Fruit fly (Drosophila melanogaster): ENCODE measurements around the gene CG12170.

CG12170 gene

dm6 chr3R:5654692-5655181, 17.7 kb downstream of the CG12170 start, which contains the start of the genes elm and MED27:
Gene elm, minus strand, starts transcription at chr3R:5654861.
Gene MED27, plus strand, starts transcription at chr3R:5655139.
- TF ChIP-seq salr (GFP tag; optimal IDR thresholded peaks at IDR 0.05) (peak; percentile 66 to 79), fd85E (GFP tag; optimal IDR thresholded peaks at IDR 0.05) (no peak), CG16779 (tag; optimal IDR thresholded peaks at IDR 0.05) (no peak), CG15336 (GFP tag; IDR thresholded peaks at IDR 0.05) (peak; percentile 74), achi (GFP tag; optimal IDR thresholded peaks at IDR 0.05) (peak; percentile 89), net (GFP tag; optimal IDR thresholded peaks at IDR 0.05) (peak; percentile 83), CG7368 (GFP tag; optimal IDR thresholded peaks at IDR 0.05) (peak; percentile 71), CG6276 (GFP tag; optimal IDR thresholded peaks at IDR 0.05) (no peak), vri (GFP tag; optimal IDR thresholded peaks at IDR 0.05) (peak; percentile 85), Met (GFP tag; optimal IDR thresholded peaks at IDR 0.05) (peak; percentile 92), Hr38 (GFP tag; optimal IDR thresholded peaks at IDR 0.05) (peak; percentile 44), CG11762 (GFP tag; optimal IDR thresholded peaks at IDR 0.05; ENCODE audit: insufficient read depth) (peak; percentile 81), CG8632 (GFP tag; optimal IDR thresholded peaks at IDR 0.05) (peak; percentile 83), Sox102F (GFP tag; optimal IDR thresholded peaks at IDR 0.05) (peak; percentile 88), svp (GFP tag) (peak; percentile 98), acj6 (GFP tag; optimal IDR thresholded peaks at IDR 0.05) (peak; percentile 94), Eip75B (GFP tag; optimal IDR thresholded peaks at IDR 0.05) (peak; percentile 89), Gug (GFP tag; IDR thresholded peaks at IDR 0.05) (peak; percentile 88), dac (GFP tag; optimal IDR thresholded peaks at IDR 0.05) (peak; percentile 64), CG32006 (GFP tag; optimal IDR thresholded peaks at IDR 0.05) (peak; percentile 88), CG11294 (GFP tag; IDR thresholded peaks at IDR 0.05) (peak; percentile 67; the same call in 1 of the 2 replicates), CG4318 (GFP tag; optimal IDR thresholded peaks at IDR 0.05) (no peak), CG3919 (GFP tag; optimal IDR thresholded peaks at IDR 0.05) (peak; percentile 91), dsx (GFP tag; optimal IDR thresholded peaks at IDR 0.05; ENCODE audit: poor library complexity, severe bottlenecking) (peak; percentile 88), esn (GFP tag; optimal IDR thresholded peaks at IDR 0.05) (peak; percentile 94), Eip93F (GFP tag; optimal IDR thresholded peaks at IDR 0.05) (peak; percentile 76), Ets96B (tag; optimal IDR thresholded peaks at IDR 0.05) (peak; percentile 87), CG6163 (GFP tag; IDR thresholded peaks at IDR 0.05) (peak; percentile 87), Sox15 (GFP tag; optimal IDR thresholded peaks at IDR 0.05) (peak; percentile 94), topi (GFP tag; optimal IDR thresholded peaks at IDR 0.05) (peak; percentile 92), Hr4 (GFP tag; optimal IDR thresholded peaks at IDR 0.05) (peak; percentile 94), CG34406 (GFP tag; optimal IDR thresholded peaks at IDR 0.05) (peak; percentile 86), Sox14 (GFP tag; optimal IDR thresholded peaks at IDR 0.05) (peak; percentile 95), Blimp-1 (GFP tag; optimal IDR thresholded peaks at IDR 0.05) (peak; percentile 68), CG6854 (GFP tag; optimal IDR thresholded peaks at IDR 0.05) (peak; percentile 46), CG11902 (GFP tag; optimal IDR thresholded peaks at IDR 0.05) (peak; percentile 93), spab (GFP tag; optimal IDR thresholded peaks at IDR 0.05) (no peak), fkh (GFP tag; optimal IDR thresholded peaks at IDR 0.05) (peak; percentile 96), CG6808 (GFP tag; optimal IDR thresholded peaks at IDR 0.05) (peak; percentile 78), Smox (GFP tag; optimal IDR thresholded peaks at IDR 0.05) (peak; percentile 92), CG8119 (GFP tag; IDR thresholded peaks at IDR 0.05) (peak; percentile 84), CG1621 (tag; optimal IDR thresholded peaks at IDR 0.05) (peak; percentile 81), CG8319 (GFP tag; optimal IDR thresholded peaks at IDR 0.05) (peak; percentile 86), fd59A (GFP tag; optimal IDR thresholded peaks at IDR 0.05) (peak; percentile 80), Hr39 (GFP tag; optimal IDR thresholded peaks at IDR 0.05) (peak; percentile 95), eg (GFP tag; IDR thresholded peaks at IDR 0.05) (peak; percentile 86), Ets21C (GFP tag; optimal IDR thresholded peaks at IDR 0.05) (peak; percentile 95), lz (GFP tag; optimal IDR thresholded peaks at IDR 0.05) (peak; percentile 96), CG9139 (GFP tag; optimal IDR thresholded peaks at IDR 0.05) (no peak), cyc (GFP tag; optimal IDR thresholded peaks at IDR 0.05) (peak; percentile 95), CG31627 (GFP tag; optimal IDR thresholded peaks at IDR 0.05) (peak; percentile 97), CG3032 (tag; optimal IDR thresholded peaks at IDR 0.05) (peak; percentile 93)

All from whole organism, prepupa.